Worm (Caenorhabditis elegans) whole organism, L4/young adult: ENCODE results near the gene W05H7.1.

Experiments
- W03F9.2 ChIP-seq: fragments of 150-350 bp; optimal IDR thresholded peaks from 2 replicates; lab custom pipeline; 2014; ENCODE audit warnings: missing biosample characterization, missing genetic modification characterization
- dao-5 ChIP-seq: sonication (generic microtip); optimal IDR thresholded peaks from 2 replicates; lab custom pipeline; 2016; ENCODE audit warnings: missing genotype, missing genetic modification characterization, moderate library complexity, missing compliant biosample characterization
- him-1 ChIP-seq: sonication (generic microtip); optimal IDR thresholded peaks from 2 replicates; lab custom pipeline; 2016; ENCODE audit warnings: missing genotype, missing genetic modification reagents, missing genetic modification characterization, missing compliant biosample characterization

DNA sequence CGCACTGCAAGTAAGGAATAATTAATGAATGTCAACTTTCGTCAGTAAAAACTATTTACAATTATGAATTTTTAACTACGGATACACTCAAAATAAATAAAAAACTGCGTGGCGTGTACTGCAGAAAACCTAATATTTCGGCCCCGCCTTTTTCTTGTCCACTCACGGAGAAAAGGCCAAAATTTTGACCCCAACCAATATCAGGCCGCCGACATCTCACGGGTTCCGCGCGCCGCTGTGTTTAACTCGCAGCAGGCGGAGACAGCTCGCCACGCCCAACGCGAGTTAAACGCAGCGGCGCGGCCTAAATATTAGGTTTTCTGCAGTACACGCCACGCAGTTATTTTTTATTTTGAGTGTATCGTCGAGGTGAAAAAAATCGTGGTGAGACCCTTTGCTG is 20.7 kb downstream of the W05H7.1 start:
- TF ChIP-seq him-1 (tag; lab: Kevin White, UChicago) (no peak), dao-5 (tag; lab: Kevin White, UChicago) (no peak), W03F9.2 (no peak)
